Worm (Caenorhabditis elegans): Measurements from ENCODE around the gene K04A8.19.

DNA sequence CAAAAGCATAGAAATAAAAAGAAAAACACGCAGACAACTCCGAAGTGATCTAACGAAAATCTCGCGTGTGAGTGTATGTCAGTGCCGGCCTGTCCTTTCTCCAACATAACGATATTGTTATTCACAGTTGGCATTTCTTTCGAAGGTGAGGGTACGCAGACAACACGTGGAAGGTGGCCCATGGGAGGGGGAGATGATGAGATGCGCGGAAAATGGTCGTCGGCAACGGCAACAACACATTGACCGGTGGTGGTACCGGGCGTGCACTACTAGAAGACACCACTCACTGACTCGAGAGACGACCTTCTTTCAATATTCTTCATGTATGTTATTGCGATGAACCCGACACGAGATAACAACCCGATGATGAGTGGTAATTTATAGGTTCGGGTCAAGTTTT, 9.2 kb downstream of the K04A8.19 start:
- TF ChIP-seq tab-1 (GFP tag; IDR thresholded peaks at IDR 0.05): no peak
- TF ChIP-seq ref-1 (GFP tag; conservative IDR thresholded peaks at IDR 0.05): no peak

Measured in whole organism, midembryonic.